Worm (Caenorhabditis elegans) whole organism, late embryonic: ENCODE data around the gene F15B9.8.

Experiments
- ama-1 ChIP-seq: fragments of 150-350 bp; optimal IDR thresholded peaks from 2 replicates; lab custom pipeline; 2014
- fkh-10 ChIP-seq: fragments of 150-350 bp; optimal IDR thresholded peaks from 2 replicates; lab custom pipeline; 2014; ENCODE audit warnings: missing biosample characterization, missing genetic modification reagents, missing genetic modification characterization
- pqm-1 ChIP-seq: sonication (generic microtip); optimal IDR thresholded peaks from 2 replicates; lab custom pipeline; 2016; ENCODE audit warnings: missing genetic modification characterization, missing compliant biosample characterization
- tbx-7 ChIP-seq: sonication (generic microtip); optimal IDR thresholded peaks from 2 replicates; lab custom pipeline; 2016; ENCODE audit warnings: missing genotype, missing genetic modification characterization, missing compliant biosample characterization

ce11 chrV:12997422-12997821 lies 9.1 kb downstream of the F15B9.8 start, which contains the start of gene far-3:
- TF ChIP-seq tbx-7 (tag; lab: Kevin White, UChicago) = no peak
- TF ChIP-seq ama-1 (lab: Kevin White, UChicago) = no peak
- TF ChIP-seq pqm-1 (tag; lab: Kevin White, UChicago) = no peak
- TF ChIP-seq fkh-10 (GFP tag; lab: Kevin White, UChicago) = no peak
